Fruit fly (Drosophila melanogaster) whole organism, prepupa: ENCODE results near the gene Sik2.

Experiments used
- Blimp-1 ChIP-seq: fragments of 200-800 bp; sonication (Bioruptor generic); optimal IDR thresholded peaks from 3 replicates; lab custom pipeline; 2017; ENCODE audit warnings: missing biosample characterization, missing genetic modification characterization, mild to moderate bottlenecking, moderate library complexity, missing genetic modification reagents
- CG10631 ChIP-seq: fragments of 200-800 bp; sonication (Bioruptor generic); optimal IDR thresholded peaks from 2 replicates; lab custom pipeline; 2016; ENCODE audit warnings: missing biosample characterization, missing genetic modification characterization
- CG11294 ChIP-seq: fragments of 200-800 bp; sonication (Bioruptor generic); IDR thresholded peaks from 2 replicates; pipeline ENCODE4 v1.3.6; 2022; ENCODE audit warnings: missing biosample characterization, missing genetic modification characterization
- CG11902 ChIP-seq: fragments of 200-800 bp; sonication (Bioruptor generic); optimal IDR thresholded peaks from 3 replicates; lab custom pipeline; 2016; ENCODE audit warnings: missing biosample characterization, missing genetic modification characterization
- CG15336 ChIP-seq: fragments of 200-800 bp; sonication (Bioruptor generic); IDR thresholded peaks from 2 replicates; pipeline ENCODE4 v1.3.6; 2022; ENCODE audit warnings: missing biosample characterization, missing genetic modification characterization
- CG1621 ChIP-seq: fragments of 200-800 bp; sonication (Bioruptor generic); optimal IDR thresholded peaks from 3 replicates; lab custom pipeline; 2018; ENCODE audit warnings: missing biosample characterization, mild to moderate bottlenecking, missing genetic modification characterization
- CG3032 ChIP-seq: fragments of 200-800 bp; optimal IDR thresholded peaks from 2 replicates; lab custom pipeline; 2019; ENCODE audit warnings: missing biosample characterization, mild to moderate bottlenecking, missing genetic modification characterization, moderate library complexity
- CG31627 ChIP-seq: fragments of 200-800 bp; sonication (Bioruptor generic); optimal IDR thresholded peaks from 3 replicates; lab custom pipeline; 2016; ENCODE audit warnings: missing biosample characterization, missing genetic modification characterization
- CG32006 ChIP-seq: fragments of 200-800 bp; sonication (Bioruptor generic); optimal IDR thresholded peaks from 3 replicates; lab custom pipeline; 2017; ENCODE audit warnings: missing biosample characterization, mild to moderate bottlenecking, missing genetic modification characterization
- CG34406 ChIP-seq: fragments of 200-800 bp; sonication (Bioruptor generic); optimal IDR thresholded peaks from 3 replicates; lab custom pipeline; 2016; ENCODE audit warnings: missing biosample characterization, missing genetic modification characterization
- CG3919 ChIP-seq: fragments of 200-800 bp; sonication (Bioruptor generic); optimal IDR thresholded peaks from 3 replicates; lab custom pipeline; 2016; ENCODE audit warnings: missing biosample characterization, missing genetic modification characterization
- CG6163 ChIP-seq: fragments of 200-800 bp; sonication (Bioruptor generic); IDR thresholded peaks from 3 replicates; pipeline ENCODE4 v1.3.6; 2022; ENCODE audit warnings: missing biosample characterization, missing genetic modification characterization
- CG6276 ChIP-seq: fragments of 200-800 bp; sonication (Bioruptor generic); optimal IDR thresholded peaks from 2 replicates; lab custom pipeline; 2017; ENCODE audit warnings: missing biosample characterization, mild to moderate bottlenecking, missing genetic modification characterization
- CG6808 ChIP-seq: fragments of 200-800 bp; sonication (Bioruptor generic); optimal IDR thresholded peaks from 3 replicates; lab custom pipeline; 2017; ENCODE audit warnings: missing biosample characterization, missing genetic modification characterization, mild to moderate bottlenecking, moderate library complexity, missing genetic modification reagents
- CG6854 ChIP-seq: fragments of 200-800 bp; sonication (Bioruptor generic); optimal IDR thresholded peaks from 2 replicates; lab custom pipeline; 2017; ENCODE audit warnings: missing biosample characterization, mild to moderate bottlenecking, missing genetic modification characterization
- CG7368 ChIP-seq: fragments of 200-800 bp; sonication (Bioruptor generic); optimal IDR thresholded peaks from 3 replicates; lab custom pipeline; 2016; ENCODE audit warnings: missing biosample characterization, missing genetic modification characterization
- CG8119 ChIP-seq: fragments of 200-800 bp; sonication (Bioruptor generic); IDR thresholded peaks from 3 replicates; pipeline ENCODE4 v1.3.6; 2022; ENCODE audit warnings: missing biosample characterization, missing genetic modification characterization
- CG8319 ChIP-seq: fragments of 200-800 bp; sonication (Bioruptor generic); optimal IDR thresholded peaks from 3 replicates; lab custom pipeline; 2016; ENCODE audit warnings: missing biosample characterization, missing genetic modification characterization
- CG8632 ChIP-seq: fragments of 200-800 bp; sonication (Bioruptor generic); optimal IDR thresholded peaks from 3 replicates; lab custom pipeline; 2016; ENCODE audit warnings: missing biosample characterization, missing genetic modification characterization
- CG9139 ChIP-seq: fragments of 200-800 bp; sonication (Bioruptor generic); optimal IDR thresholded peaks from 3 replicates; lab custom pipeline; 2017; ENCODE audit warnings: missing biosample characterization, mild to moderate bottlenecking, missing genetic modification characterization
- Eip75B ChIP-seq: fragments of 200-800 bp; sonication (Bioruptor generic); optimal IDR thresholded peaks from 3 replicates; lab custom pipeline; 2016; ENCODE audit warnings: missing biosample characterization, missing genetic modification characterization
- Eip78C ChIP-seq: fragments of 200-800 bp; sonication (Bioruptor generic); peaks from one replicate; lab custom pipeline; 2016; ENCODE audit warnings: missing biosample characterization, missing genetic modification characterization
- Eip93F ChIP-seq: fragments of 200-800 bp; sonication (Bioruptor generic); optimal IDR thresholded peaks from 2 replicates; lab custom pipeline; 2016; ENCODE audit warnings: missing biosample characterization, mild to moderate bottlenecking, missing genetic modification characterization
- Ets21C ChIP-seq: fragments of 200-800 bp; sonication (Bioruptor generic); optimal IDR thresholded peaks from 3 replicates; lab custom pipeline; 2016; ENCODE audit warnings: missing biosample characterization, missing genetic modification characterization
- Ets96B ChIP-seq: fragments of 200-800 bp; optimal IDR thresholded peaks from 2 replicates; lab custom pipeline; 2019; ENCODE audit warnings: missing biosample characterization, mild to moderate bottlenecking, missing genetic modification characterization, moderate library complexity
- Gug ChIP-seq: fragments of 200-800 bp; sonication (Bioruptor generic); IDR thresholded peaks from 2 replicates; pipeline ENCODE4 v1.3.6; 2022; ENCODE audit warnings: missing biosample characterization, missing genetic modification characterization
- Hr39 ChIP-seq: fragments of 200-800 bp; sonication (Bioruptor generic); optimal IDR thresholded peaks from 2 replicates; lab custom pipeline; 2016; ENCODE audit warnings: missing biosample characterization, missing genetic modification characterization
- Hr4 ChIP-seq: fragments of 200-800 bp; sonication (Bioruptor generic); optimal IDR thresholded peaks from 3 replicates; lab custom pipeline; 2016; ENCODE audit warnings: missing biosample characterization, missing genetic modification characterization
- Met ChIP-seq: fragments of 200-800 bp; sonication (Bioruptor generic); optimal IDR thresholded peaks from 3 replicates; lab custom pipeline; 2016; ENCODE audit warnings: missing biosample characterization, missing genetic modification characterization
- OdsH ChIP-seq: fragments of 200-800 bp; sonication (Bioruptor generic); optimal IDR thresholded peaks from 3 replicates; lab custom pipeline; 2016; ENCODE audit warnings: missing biosample characterization, missing genetic modification characterization
- Smox ChIP-seq: fragments of 200-800 bp; sonication (Bioruptor generic); optimal IDR thresholded peaks from 3 replicates; lab custom pipeline; 2016; ENCODE audit warnings: missing biosample characterization, missing genetic modification characterization
- Sox102F ChIP-seq: fragments of 200-800 bp; sonication (Bioruptor generic); optimal IDR thresholded peaks from 2 replicates; lab custom pipeline; 2016; ENCODE audit warnings: missing biosample characterization, mild to moderate bottlenecking, missing genetic modification characterization
- Sox14 ChIP-seq: fragments of 200-800 bp; sonication (Bioruptor generic); optimal IDR thresholded peaks from 3 replicates; lab custom pipeline; 2016; ENCODE audit warnings: missing biosample characterization, missing genetic modification characterization
- acj6 ChIP-seq: fragments of 200-800 bp; sonication (Bioruptor generic); optimal IDR thresholded peaks from 3 replicates; lab custom pipeline; 2016; ENCODE audit warnings: missing biosample characterization, missing genetic modification characterization
- cyc ChIP-seq: fragments of 200-800 bp; sonication (Bioruptor generic); optimal IDR thresholded peaks from 3 replicates; lab custom pipeline; 2016; ENCODE audit warnings: missing biosample characterization, missing genetic modification characterization
- dac ChIP-seq: fragments of 200-800 bp; sonication (Bioruptor generic); optimal IDR thresholded peaks from 2 replicates; lab custom pipeline; 2017; ENCODE audit warnings: missing biosample characterization, mild to moderate bottlenecking, missing genetic modification characterization
- dsx ChIP-seq: fragments of 200-800 bp; optimal IDR thresholded peaks from 3 replicates; lab custom pipeline; 2019; ENCODE audit warnings: missing biosample characterization, mild to moderate bottlenecking, missing genetic modification characterization, moderate library complexity; ENCODE audit not compliant: poor library complexity, severe bottlenecking
- eg ChIP-seq: fragments of 200-800 bp; sonication (Bioruptor generic); IDR thresholded peaks from 3 replicates; pipeline ENCODE4 v1.3.6; 2022; ENCODE audit warnings: missing biosample characterization, missing genetic modification characterization
- esn ChIP-seq: fragments of 200-800 bp; sonication (Bioruptor generic); optimal IDR thresholded peaks from 2 replicates; lab custom pipeline; 2016; ENCODE audit warnings: missing biosample characterization, mild to moderate bottlenecking, missing genetic modification characterization, moderate library complexity
- fd59A ChIP-seq: fragments of 200-800 bp; sonication (Bioruptor generic); optimal IDR thresholded peaks from 2 replicates; lab custom pipeline; 2017; ENCODE audit warnings: missing biosample characterization, mild to moderate bottlenecking, missing genetic modification characterization, missing genetic modification reagents
- fd85E ChIP-seq: fragments of 200-800 bp; sonication (Bioruptor generic); optimal IDR thresholded peaks from 3 replicates; lab custom pipeline; 2016; ENCODE audit warnings: missing biosample characterization, missing genetic modification characterization
- fkh ChIP-seq: fragments of 200-800 bp; sonication (Bioruptor generic); optimal IDR thresholded peaks from 3 replicates; lab custom pipeline; 2017; ENCODE audit warnings: missing biosample characterization, mild to moderate bottlenecking, missing genetic modification characterization, moderate library complexity
- net ChIP-seq: fragments of 200-800 bp; sonication (Bioruptor generic); optimal IDR thresholded peaks from 3 replicates; lab custom pipeline; 2016; ENCODE audit warnings: missing biosample characterization, missing genetic modification characterization
- pdm3 ChIP-seq: fragments of 200-800 bp; sonication (Bioruptor generic); optimal IDR thresholded peaks from 3 replicates; lab custom pipeline; 2016; ENCODE audit warnings: missing biosample characterization, missing genetic modification characterization
- salr ChIP-seq, 2 experiments: fragments of 200-800 bp; sonication (Bioruptor generic); optimal IDR thresholded peaks; 3 replicates each; lab custom pipeline; 2016 to 2018; ENCODE audit warnings: missing biosample characterization in 2 of 2, missing genetic modification characterization in 2 of 2, mild to moderate bottlenecking in 1 of 2
- spab ChIP-seq: fragments of 200-800 bp; sonication (Bioruptor generic); optimal IDR thresholded peaks from 2 replicates; lab custom pipeline; 2017; ENCODE audit warnings: missing biosample characterization, mild to moderate bottlenecking, missing genetic modification characterization, missing genetic modification reagents
- ss ChIP-seq, 2 experiments: fragments of 200-800 bp; sonication (Bioruptor generic); optimal IDR thresholded peaks; 2 replicates in 1 of 2; 3 replicates in 1 of 2; lab custom pipeline; 2017 to 2018; ENCODE audit warnings: mild to moderate bottlenecking in 2 of 2, missing biosample characterization in 2 of 2, missing genetic modification characterization in 2 of 2, moderate library complexity in 1 of 2
- svp ChIP-seq: fragments of 200-800 bp; sonication (Bioruptor generic); peaks from one replicate; lab custom pipeline; 2016; ENCODE audit warnings: missing biosample characterization, missing genetic modification characterization
- topi ChIP-seq: fragments of 200-800 bp; sonication (Bioruptor generic); optimal IDR thresholded peaks from 3 replicates; lab custom pipeline; 2016; ENCODE audit warnings: missing biosample characterization, missing genetic modification characterization

The Sik2 gene

dm6 chrX:2096341-2096740, 34.6 kb upstream of the Sik2 start:
- TF ChIP-seq dsx (GFP tag; lab: Kevin White, UChicago) = no peak
- TF ChIP-seq dac = no peak
- TF ChIP-seq Sox14 (GFP tag; lab: Kevin White, UChicago) = peak; percentile 10

dm6 chrX:2094072-2094761, 32.5 kb upstream of the Sik2 start, which contains the start of gene csw:
Gene csw (plus strand): TSS chrX:2094234.
- TF ChIP-seq topi = peak; percentile 51
- peak; percentile 25 for TF ChIP-seq CG8319 (GFP tag; lab: Kevin White, UChicago)
- TF ChIP-seq CG34406 (GFP tag; lab: Kevin White, UChicago) = peak; percentile 54
- peak; percentile 27 for TF ChIP-seq fd85E (GFP tag; lab: Kevin White, UChicago)
- TF ChIP-seq CG11294 (GFP tag; lab: Robert Waterston, UW) = no peak
- TF ChIP-seq eg (GFP tag; lab: Robert Waterston, UW) = peak; percentile 93
- TF ChIP-seq esn = peak; percentile 30
- TF ChIP-seq Blimp-1 = no peak
- TF ChIP-seq Smox (GFP tag; lab: Kevin White, UChicago) = peak; percentile 40
- peak; percentile 53 for TF ChIP-seq CG32006 (GFP tag; lab: Kevin White, UChicago)
- no peak for TF ChIP-seq Eip93F (GFP tag; lab: Kevin White, UChicago)
- peak; percentile 97 for TF ChIP-seq CG9139 (GFP tag; lab: Kevin White, UChicago)
- TF ChIP-seq CG8119 = peak; percentile 86
- peak; percentile 57 for TF ChIP-seq pdm3 (GFP tag; lab: Kevin White, UChicago)
- TF ChIP-seq CG8632 (GFP tag; lab: Kevin White, UChicago) = peak; percentile 44
- peak; percentile 43 for TF ChIP-seq Sox14 (GFP tag; lab: Kevin White, UChicago)
- TF ChIP-seq CG6276 (GFP tag; lab: Kevin White, UChicago) = peak; percentile 92
- peak; percentile 63 for TF ChIP-seq Eip75B (GFP tag; lab: Kevin White, UChicago)
- peak; percentile 87 for TF ChIP-seq CG6854
- peak; percentile 89 for TF ChIP-seq Ets96B (tag; lab: Kevin White, UChicago)
- no peak for TF ChIP-seq acj6
- TF ChIP-seq Ets21C (GFP tag; lab: Kevin White, UChicago) = peak; percentile 5
- peak; percentile 68 for TF ChIP-seq fd59A (GFP tag; lab: Kevin White, UChicago)
- peak; percentile 93 for TF ChIP-seq CG6808
- no peak for TF ChIP-seq CG11902 (GFP tag; lab: Kevin White, UChicago)
- TF ChIP-seq cyc (GFP tag; lab: Kevin White, UChicago) = no peak
- TF ChIP-seq spab (GFP tag; lab: Kevin White, UChicago) = peak; percentile 88
- peak; percentile 46 for TF ChIP-seq svp (GFP tag; lab: Kevin White, UChicago)
- peak; percentile 88 for TF ChIP-seq CG15336 (GFP tag; lab: Robert Waterston, UW)
- TF ChIP-seq salr (GFP tag; optimal IDR thresholded peaks at IDR 0.05; lab: Kevin White, UChicago) = peak; percentile 50 to 82
- peak; percentile 23 for TF ChIP-seq OdsH (GFP tag; lab: Kevin White, UChicago)
- peak; percentile 57 for TF ChIP-seq fkh (GFP tag; lab: Kevin White, UChicago)
- TF ChIP-seq Eip78C (GFP tag; lab: Kevin White, UChicago) = peak; percentile 92
- TF ChIP-seq CG1621 (tag; lab: Kevin White, UChicago) = peak; percentile 93
- TF ChIP-seq Hr4 = no peak
- no peak for TF ChIP-seq CG10631 (GFP tag; lab: Kevin White, UChicago)
- peak; percentile 54 for TF ChIP-seq Gug (GFP tag; lab: Robert Waterston, UW)
- peak; percentile 98 to 99 for TF ChIP-seq ss (GFP tag; optimal IDR thresholded peaks at IDR 0.05; lab: Kevin White, UChicago)
- peak; percentile 61 for TF ChIP-seq CG3919 (GFP tag; lab: Kevin White, UChicago)
- peak; percentile 37 for TF ChIP-seq Met (GFP tag; lab: Kevin White, UChicago)
- peak; percentile 87 for TF ChIP-seq CG3032 (tag; lab: Kevin White, UChicago)
- peak; percentile 95 for TF ChIP-seq CG6163
- TF ChIP-seq Hr39 = peak; percentile 37
- peak; percentile 31 for TF ChIP-seq dac
- TF ChIP-seq CG7368 (GFP tag; lab: Kevin White, UChicago) = peak; percentile 67
- peak; percentile 38 for TF ChIP-seq CG31627
- peak; percentile 84 for TF ChIP-seq net (GFP tag; lab: Kevin White, UChicago)
- peak; percentile 17 for TF ChIP-seq Sox102F (GFP tag; lab: Kevin White, UChicago)
